Worm (Caenorhabditis elegans): ENCODE data around the gene F56D5.3.

Gene F56D5.3

DNA sequence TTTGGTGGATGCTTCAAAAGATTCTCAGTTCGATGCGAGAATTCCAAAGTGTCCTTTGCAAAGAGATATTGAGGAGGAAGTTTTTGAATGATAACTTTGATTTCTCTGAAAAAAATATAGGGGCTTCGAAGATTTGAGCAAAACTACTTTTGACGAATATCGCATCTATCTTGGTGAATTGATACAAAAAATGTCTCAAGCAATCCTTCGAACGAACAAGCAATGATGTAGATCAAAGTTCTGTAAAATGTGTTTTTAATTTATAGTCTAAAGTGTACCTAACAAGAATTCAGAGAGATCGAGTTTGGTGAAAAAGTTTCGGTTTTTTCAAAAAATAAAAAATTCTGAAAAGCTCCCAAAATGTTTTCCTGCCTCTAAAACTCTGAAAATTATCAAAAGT, at the start of gene F56D5.3:
Gene F56D5.3, plus strand, starts transcription at position 301 of the 400 bp plus-strand sequence.
- TF ChIP-seq F13H6.1 (tag; optimal IDR thresholded peaks at IDR 0.05) (no peak), ztf-1 (GFP tag; conservative IDR thresholded peaks at IDR 0.05) (no peak), sma-9 (GFP tag; optimal IDR thresholded peaks at IDR 0.05) (no peak), sma-9 (tag; optimal IDR thresholded peaks at IDR 0.05) (no peak), peb-1 (tag; optimal IDR thresholded peaks at IDR 0.05) (no peak), dmd-4 (tag; optimal IDR thresholded peaks at IDR 0.05) (no peak), snpc-4 (tag; optimal IDR thresholded peaks at IDR 0.05) (no peak), lin-11 (tag; optimal IDR thresholded peaks at IDR 0.05) (no peak), nhr-237 (tag; optimal IDR thresholded peaks at IDR 0.05) (no peak), nhr-77 (tag; optimal IDR thresholded peaks at IDR 0.05) (no peak)

DNA sequence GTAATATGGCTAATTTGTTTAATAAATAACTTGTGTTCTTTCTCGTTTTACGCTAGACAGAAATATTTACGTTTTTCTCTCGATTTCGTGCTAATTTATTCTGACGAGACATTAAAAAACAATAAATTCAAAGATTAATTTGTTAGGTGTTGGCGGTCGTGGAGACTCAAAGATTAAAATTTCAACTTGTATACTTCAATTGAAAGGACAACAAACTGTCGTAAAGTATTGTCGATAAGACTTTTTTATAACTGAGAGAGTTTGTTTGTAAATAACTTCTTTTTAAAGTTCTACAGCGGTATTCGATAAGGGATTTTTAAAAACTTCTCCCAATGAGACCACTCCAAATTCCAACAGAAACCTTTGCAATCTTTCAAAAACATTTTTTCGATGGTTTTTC, 43.6 kb upstream of the F56D5.3 start:
- TF ChIP-seq alr-1 (tag; optimal IDR thresholded peaks at IDR 0.05): no peak
- TF ChIP-seq skn-1 (tag; optimal IDR thresholded peaks at IDR 0.05): no peak

ce11 chrIV:9366411-9366810, 31.0 kb upstream of the F56D5.3 start, which contains the start of gene pezo-1:
TSS of gene pezo-1 (minus strand) at chrIV:9366511.
- TF ChIP-seq lin-39 (tag; optimal IDR thresholded peaks at IDR 0.05): no peak
- peak in 1 of 2 experiments; percentile 34 for TF ChIP-seq lsy-2 (tag; optimal IDR thresholded peaks at IDR 0.05)

DNA sequence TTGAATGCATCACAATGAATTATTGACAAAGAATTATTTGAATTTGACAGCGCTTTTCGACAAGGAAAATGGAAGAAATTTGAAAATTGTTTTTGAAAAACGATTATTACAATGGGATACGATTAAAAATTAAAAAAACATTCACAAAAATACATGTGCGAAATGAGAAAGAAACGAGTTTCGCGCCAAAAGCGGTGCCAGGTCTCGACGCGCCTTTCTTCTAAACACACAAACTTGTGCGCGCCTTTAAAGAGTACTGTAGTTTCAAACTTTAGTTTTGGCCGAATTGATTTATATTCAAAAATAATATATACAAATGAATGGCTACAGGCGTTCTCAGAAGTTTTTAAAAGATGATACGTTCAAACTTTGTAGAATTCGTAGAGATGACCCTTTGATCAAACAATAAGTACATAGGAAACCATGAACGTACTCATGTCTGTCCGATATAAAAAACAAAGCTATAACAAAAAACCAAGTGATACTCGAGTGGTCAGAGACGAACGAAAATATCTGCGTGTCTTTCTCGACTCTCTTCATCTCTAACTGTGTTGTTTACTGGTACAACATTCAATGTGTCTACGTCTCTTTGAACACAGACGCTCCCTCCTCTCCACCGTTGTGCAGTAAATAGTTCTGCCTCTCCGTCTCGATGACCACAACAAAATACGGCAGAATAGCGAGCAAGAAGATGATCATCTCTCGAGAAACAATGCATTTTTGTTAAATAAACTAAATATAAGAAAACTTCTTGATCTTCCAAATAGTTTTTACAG, 29.3 kb upstream of the F56D5.3 start:
- peak; percentile 15 for TF ChIP-seq unc-55 (GFP tag; optimal IDR thresholded peaks at IDR 0.05)
- no peak for TF ChIP-seq nhr-6 (tag; optimal IDR thresholded peaks at IDR 0.05)
- TF ChIP-seq mdl-1 (tag; optimal IDR thresholded peaks at IDR 0.05): no peak
- no peak for TF ChIP-seq elt-3 (tag; optimal IDR thresholded peaks at IDR 0.05)
- no peak for TF ChIP-seq nhr-12 (tag; optimal IDR thresholded peaks at IDR 0.05)
- TF ChIP-seq R02D3.7 (tag; optimal IDR thresholded peaks at IDR 0.05): no peak
- TF ChIP-seq egl-27 (tag; optimal IDR thresholded peaks at IDR 0.05): peak; percentile 12
- peak; percentile 43 for TF ChIP-seq sma-9 (GFP tag; optimal IDR thresholded peaks at IDR 0.05)
- TF ChIP-seq sma-9 (tag; optimal IDR thresholded peaks at IDR 0.05): no peak
- peak; percentile 17 for TF ChIP-seq F13H6.1 (tag; optimal IDR thresholded peaks at IDR 0.05)
- peak; percentile 60 for TF ChIP-seq nhr-129 (tag; optimal IDR thresholded peaks at IDR 0.05)
- TF ChIP-seq C34F6.9 (tag; optimal IDR thresholded peaks at IDR 0.05): peak; percentile 1

DNA sequence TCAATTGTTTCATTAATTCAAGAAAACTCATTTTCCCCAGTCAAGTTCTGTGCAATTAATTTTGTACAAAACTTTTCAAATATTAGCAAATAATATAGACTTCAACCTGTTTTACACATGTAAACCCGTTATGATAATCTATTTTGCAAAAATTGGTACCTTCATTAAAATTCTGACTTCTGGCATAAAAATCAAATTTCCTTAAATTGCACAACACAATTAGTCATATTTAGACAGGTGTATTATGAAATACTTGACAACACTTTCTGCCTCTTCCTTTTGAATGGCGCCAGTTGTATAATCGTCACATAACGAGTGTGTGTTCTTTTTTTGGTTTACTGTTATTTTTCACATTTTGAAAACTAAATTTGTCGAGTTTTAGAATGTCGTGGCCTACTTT, 26.3 kb upstream of the F56D5.3 start, which contains the start of gene fbxc-58:
Gene fbxc-58, plus strand, starts transcription at position 383 of the 400 bp plus-strand sequence.
- peak; percentile 72 for TF ChIP-seq fos-1 (tag; optimal IDR thresholded peaks at IDR 0.05)
- no peak for TF ChIP-seq ZK546.5 (tag; optimal IDR thresholded peaks at IDR 0.05)

DNA sequence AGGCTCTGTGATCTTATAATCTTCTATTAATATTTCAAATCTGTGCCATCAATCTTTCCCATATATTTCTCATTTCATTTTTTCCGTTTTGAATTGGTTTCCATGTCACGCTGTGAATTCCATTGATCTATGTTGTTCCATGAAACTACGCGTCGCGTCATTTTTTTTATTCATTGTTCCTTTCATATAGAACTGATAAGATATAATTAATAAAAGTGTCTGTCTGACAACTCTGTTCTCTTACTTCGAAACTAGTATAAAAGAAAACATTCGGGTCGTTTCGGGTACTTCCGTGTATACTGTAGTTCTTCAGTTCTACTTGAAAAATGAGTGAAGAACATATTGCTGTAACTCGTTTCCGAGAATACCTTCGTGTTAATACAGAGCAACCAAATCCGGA, 22.8 kb upstream of the F56D5.3 start, which contains the start of gene C10C5.3:
Gene C10C5.3, plus strand, starts transcription at position 301 of the 400 bp plus-strand sequence.
- no peak for TF ChIP-seq ZK546.5 (tag; optimal IDR thresholded peaks at IDR 0.05)
- TF ChIP-seq nhr-23 (tag; optimal IDR thresholded peaks at IDR 0.05): no peak
- TF ChIP-seq nhr-12 (tag; optimal IDR thresholded peaks at IDR 0.05): no peak
- no peak for TF ChIP-seq nhr-11 (tag; optimal IDR thresholded peaks at IDR 0.05)
- TF ChIP-seq ceh-82 (tag; optimal IDR thresholded peaks at IDR 0.05): no peak
- TF ChIP-seq nhr-21 (tag; optimal IDR thresholded peaks at IDR 0.05): no peak
- no peak for TF ChIP-seq lin-39 (tag; optimal IDR thresholded peaks at IDR 0.05)

DNA sequence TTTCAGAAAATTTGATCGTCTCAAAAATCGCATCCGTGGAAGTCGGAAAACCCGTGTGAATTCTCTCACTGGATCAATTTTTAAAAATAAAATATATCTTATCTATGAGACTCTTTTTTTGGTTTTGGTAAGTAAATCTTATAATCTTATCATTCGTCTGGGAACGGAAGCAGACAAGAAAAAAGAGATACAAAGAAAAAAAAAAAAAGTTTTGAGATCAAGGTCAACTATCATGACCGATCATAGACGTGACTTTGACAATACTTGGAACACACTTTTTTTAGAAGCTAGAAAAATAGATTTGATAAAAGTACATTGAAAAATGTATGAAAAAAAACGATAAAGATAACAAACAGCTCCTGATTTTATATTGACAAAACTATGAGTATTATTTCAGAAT, 20.8 kb upstream of the F56D5.3 start:
- no peak for TF ChIP-seq ama-1 (optimal IDR thresholded peaks at IDR 0.05)
- TF ChIP-seq blmp-1 (tag; optimal IDR thresholded peaks at IDR 0.05; ENCODE audit: insufficient read depth): peak; percentile 6
- no peak for TF ChIP-seq nhr-10 (tag; optimal IDR thresholded peaks at IDR 0.05)
- no peak for TF ChIP-seq lsy-2 (tag; optimal IDR thresholded peaks at IDR 0.05)
- peak; percentile 64 for TF ChIP-seq nhr-25 (tag; optimal IDR thresholded peaks at IDR 0.05)
- no peak for TF ChIP-seq mbf-1 (tag; optimal IDR thresholded peaks at IDR 0.05)
- TF ChIP-seq snpc-4 (tag; optimal IDR thresholded peaks at IDR 0.05): no peak
- no peak for TF ChIP-seq R02D3.7 (tag; optimal IDR thresholded peaks at IDR 0.05)
- TF ChIP-seq unc-62 (GFP tag; optimal IDR thresholded peaks at IDR 0.05): no peak
- no peak for TF ChIP-seq sma-3 (GFP tag; optimal IDR thresholded peaks at IDR 0.05)
- no peak for TF ChIP-seq mab-5 (tag; optimal IDR thresholded peaks at IDR 0.05)
- TF ChIP-seq crh-2 (tag; optimal IDR thresholded peaks at IDR 0.05): no peak
- TF ChIP-seq sma-9 (GFP tag; optimal IDR thresholded peaks at IDR 0.05): peak; percentile 66
- TF ChIP-seq sma-9 (tag; optimal IDR thresholded peaks at IDR 0.05): no peak
- TF ChIP-seq unc-39 (tag; optimal IDR thresholded peaks at IDR 0.05): no peak
- TF ChIP-seq nhr-21 (tag; optimal IDR thresholded peaks at IDR 0.05): peak; percentile 34
